Worm (Caenorhabditis elegans) whole organism, late embryonic: ENCODE results near the gene nep-23.

ENCODE experiments used
- F13H6.1 ChIP-seq: sonication (generic microtip); optimal IDR thresholded peaks from 2 replicates; lab custom pipeline; 2016; ENCODE audit warnings: missing genetic modification characterization, missing compliant biosample characterization
- K02D7.2 ChIP-seq: sonication (generic microtip); optimal IDR thresholded peaks from 2 replicates; lab custom pipeline; 2017; ENCODE audit warnings: mild to moderate bottlenecking, missing genetic modification characterization, missing compliant biosample characterization
- K09A11.1 ChIP-seq: sonication (generic microtip); optimal IDR thresholded peaks from 2 replicates; lab custom pipeline; 2017; ENCODE audit warnings: antibody characterized with exemption, mild to moderate bottlenecking, missing genetic modification characterization, missing compliant biosample characterization; ENCODE audit not compliant: insufficient read depth
- T23F11.4 ChIP-seq: fragments of 200-800 bp; sonication (Bioruptor generic); optimal IDR thresholded peaks from 2 replicates; lab custom pipeline; 2018; ENCODE audit warnings: mild to moderate bottlenecking, missing genetic modification characterization, missing compliant biosample characterization
- Y22D7AL.16 ChIP-seq: sonication (generic microtip); optimal IDR thresholded peaks from 2 replicates; lab custom pipeline; 2016; ENCODE audit warnings: missing genetic modification characterization, missing compliant biosample characterization
- ama-1 ChIP-seq: fragments of 150-350 bp; optimal IDR thresholded peaks from 2 replicates; lab custom pipeline; 2014
- ceh-14 ChIP-seq: sonication (generic microtip); optimal IDR thresholded peaks from 2 replicates; lab custom pipeline; 2016; ENCODE audit warnings: missing genotype, missing genetic modification characterization, missing compliant biosample characterization
- ceh-18 ChIP-seq: sonication (generic microtip); optimal IDR thresholded peaks from 2 replicates; lab custom pipeline; 2016; ENCODE audit warnings: missing genetic modification characterization, missing compliant biosample characterization
- ceh-19 ChIP-seq: fragments of 200-800 bp; sonication (Bioruptor generic); optimal IDR thresholded peaks from 2 replicates; lab custom pipeline; 2018; ENCODE audit warnings: mild to moderate bottlenecking, missing genetic modification characterization, missing compliant biosample characterization
- ceh-2 ChIP-seq: sonication (generic microtip); optimal IDR thresholded peaks from 2 replicates; lab custom pipeline; 2016; ENCODE audit warnings: missing genotype, missing genetic modification characterization, missing compliant biosample characterization
- ceh-22 ChIP-seq: sonication (generic microtip); optimal IDR thresholded peaks from 2 replicates; lab custom pipeline; 2017; ENCODE audit warnings: missing biosample characterization, missing genetic modification characterization
- ceh-30 ChIP-seq: fragments of 150-350 bp; optimal IDR thresholded peaks from 2 replicates; lab custom pipeline; 2014; ENCODE audit warnings: missing biosample characterization, missing genetic modification characterization
- ceh-31 ChIP-seq: sonication (generic microtip); optimal IDR thresholded peaks from 2 replicates; lab custom pipeline; 2016; ENCODE audit warnings: missing genetic modification characterization, missing compliant biosample characterization
- ceh-34 ChIP-seq: sonication (generic microtip); optimal IDR thresholded peaks from 2 replicates; lab custom pipeline; 2016; ENCODE audit warnings: mild to moderate bottlenecking, missing genetic modification characterization, missing compliant biosample characterization
- ceh-6 ChIP-seq: fragments of 200-800 bp; sonication (Bioruptor generic); optimal IDR thresholded peaks from 2 replicates; lab custom pipeline; 2018; ENCODE audit warnings: mild to moderate bottlenecking, missing genetic modification characterization, missing compliant biosample characterization
- ceh-9 ChIP-seq: sonication (generic microtip); optimal IDR thresholded peaks from 2 replicates; lab custom pipeline; 2016; ENCODE audit warnings: mild to moderate bottlenecking, missing genetic modification characterization, inconsistent platforms, missing compliant biosample characterization
- che-1 ChIP-seq: sonication (generic microtip); optimal IDR thresholded peaks from 2 replicates; lab custom pipeline; 2016; ENCODE audit warnings: mild to moderate bottlenecking, missing genetic modification characterization, missing compliant biosample characterization
- dve-1 ChIP-seq: sonication (generic microtip); optimal IDR thresholded peaks from 2 replicates; lab custom pipeline; 2017; ENCODE audit warnings: antibody characterized with exemption, mild to moderate bottlenecking, missing genetic modification characterization, missing compliant biosample characterization
- elt-2 ChIP-seq: sonication (generic microtip); optimal IDR thresholded peaks from 2 replicates; lab custom pipeline; 2016; ENCODE audit warnings: missing genetic modification reagents, missing genetic modification characterization, missing compliant biosample characterization
- elt-4 ChIP-seq: sonication (generic microtip); optimal IDR thresholded peaks from 2 replicates; lab custom pipeline; 2016; ENCODE audit warnings: missing genetic modification characterization, missing compliant biosample characterization
- ets-4 ChIP-seq: sonication (generic microtip); optimal IDR thresholded peaks from 2 replicates; lab custom pipeline; 2016; ENCODE audit warnings: missing genetic modification characterization, missing compliant biosample characterization
- fax-1 ChIP-seq: sonication (generic microtip); optimal IDR thresholded peaks from 2 replicates; lab custom pipeline; 2016; ENCODE audit warnings: missing genotype, missing genetic modification characterization, missing compliant biosample characterization
- fkh-6 ChIP-seq: sonication (generic microtip); optimal IDR thresholded peaks from 2 replicates; lab custom pipeline; 2016; ENCODE audit warnings: missing genetic modification characterization, missing compliant biosample characterization
- gmeb-2 ChIP-seq: sonication (generic microtip); optimal IDR thresholded peaks from 2 replicates; lab custom pipeline; 2016; ENCODE audit warnings: missing genetic modification characterization, inconsistent platforms, missing compliant biosample characterization
- hlh-15 ChIP-seq: sonication (generic microtip); optimal IDR thresholded peaks from 2 replicates; lab custom pipeline; 2016; ENCODE audit warnings: missing genetic modification characterization, missing compliant biosample characterization
- hlh-30 ChIP-seq: sonication (generic microtip); optimal IDR thresholded peaks from 2 replicates; lab custom pipeline; 2017; ENCODE audit warnings: antibody characterized with exemption, missing genetic modification characterization, missing compliant biosample characterization; ENCODE audit not compliant: insufficient read depth
- hlh-6 ChIP-seq: sonication (generic microtip); optimal IDR thresholded peaks from 2 replicates; lab custom pipeline; 2016; ENCODE audit warnings: missing genotype, missing genetic modification characterization, missing compliant biosample characterization
- lin-11 ChIP-seq: fragments of 200-800 bp; sonication (Bioruptor generic); optimal IDR thresholded peaks from 2 replicates; lab custom pipeline; 2018; ENCODE audit warnings: mild to moderate bottlenecking, missing genetic modification characterization, missing compliant biosample characterization
- madf-2 ChIP-seq: sonication (generic microtip); optimal IDR thresholded peaks from 2 replicates; lab custom pipeline; 2017; ENCODE audit warnings: missing genetic modification characterization, missing compliant biosample characterization
- mec-3 ChIP-seq: sonication (generic microtip); optimal IDR thresholded peaks from 2 replicates; lab custom pipeline; 2016; ENCODE audit warnings: borderline replicate concordance, missing genetic modification characterization, missing compliant biosample characterization
- nfya-1 ChIP-seq: sonication (generic microtip); optimal IDR thresholded peaks from 2 replicates; lab custom pipeline; 2017; ENCODE audit warnings: missing genetic modification characterization, mild to moderate bottlenecking, missing compliant biosample characterization, antibody characterized with exemption, moderate library complexity
- nhr-11 ChIP-seq: fragments of 150-350 bp; optimal IDR thresholded peaks from 2 replicates; lab custom pipeline; 2014; ENCODE audit warnings: missing biosample characterization, missing genetic modification characterization
- odd-2 ChIP-seq: sonication (generic microtip); optimal IDR thresholded peaks from 2 replicates; lab custom pipeline; 2017; ENCODE audit warnings: antibody characterized with exemption, mild to moderate bottlenecking, missing genetic modification characterization, missing compliant biosample characterization
- pag-3 ChIP-seq: sonication (generic microtip); optimal IDR thresholded peaks from 2 replicates; lab custom pipeline; 2016; ENCODE audit warnings: missing compliant biosample characterization, missing genetic modification characterization, borderline replicate concordance
- pax-1 ChIP-seq: fragments of 150-350 bp; optimal IDR thresholded peaks from 2 replicates; lab custom pipeline; 2014; ENCODE audit warnings: missing biosample characterization, missing genetic modification characterization
- pha-4 ChIP-seq: fragments of 150-350 bp; optimal IDR thresholded peaks from 2 replicates; lab custom pipeline; 2018; ENCODE audit warnings: missing biosample characterization, missing genetic modification reagents, missing genetic modification characterization
- pqm-1 ChIP-seq: sonication (generic microtip); optimal IDR thresholded peaks from 2 replicates; lab custom pipeline; 2016; ENCODE audit warnings: missing genetic modification characterization, missing compliant biosample characterization
- ref-2 ChIP-seq: sonication (generic microtip); optimal IDR thresholded peaks from 2 replicates; lab custom pipeline; 2016; ENCODE audit warnings: missing genetic modification characterization, missing compliant biosample characterization
- rnt-1 ChIP-seq: sonication (generic microtip); optimal IDR thresholded peaks from 2 replicates; lab custom pipeline; 2016; ENCODE audit warnings: missing genetic modification characterization, missing compliant biosample characterization
- sox-2 ChIP-seq: fragments of 200-800 bp; sonication (Bioruptor generic); IDR thresholded peaks from 2 replicates; pipeline ENCODE4 v1.3.6; 2022; ENCODE audit warnings: missing genetic modification reagents, missing genetic modification characterization, missing compliant biosample characterization
- syd-9 ChIP-seq: sonication (generic microtip); optimal IDR thresholded peaks from 2 replicates; lab custom pipeline; 2016; ENCODE audit warnings: mild to moderate bottlenecking, missing genetic modification characterization, moderate library complexity, missing compliant biosample characterization
- tbx-2 ChIP-seq: sonication (generic microtip); optimal IDR thresholded peaks from 2 replicates; lab custom pipeline; 2016; ENCODE audit warnings: missing genetic modification characterization, missing compliant biosample characterization
- ttx-3 ChIP-seq: sonication (generic microtip); optimal IDR thresholded peaks from 2 replicates; lab custom pipeline; 2016; ENCODE audit warnings: missing genetic modification reagents, missing genetic modification characterization, missing compliant biosample characterization
- unc-86 ChIP-seq: sonication (generic microtip); optimal IDR thresholded peaks from 2 replicates; lab custom pipeline; 2016; ENCODE audit warnings: missing genetic modification characterization, missing compliant biosample characterization
- ztf-16 ChIP-seq: sonication (generic microtip); optimal IDR thresholded peaks from 2 replicates; lab custom pipeline; 2017; ENCODE audit warnings: missing genetic modification characterization, missing compliant biosample characterization

The nep-23 gene

ce11 chrIV:16946746-16947145 is 26.6 kb downstream of the nep-23 start, which contains the start of the genes Y116A8C.9 and arf-6 (continued):
- TF ChIP-seq K02D7.2 (tag; lab: Kevin White, UChicago) (peak; percentile 54), syd-9 (tag; lab: Kevin White, UChicago) (peak; percentile 18), T23F11.4 (GFP tag; lab: Kevin White, UChicago) (peak; percentile 54), odd-2 (tag; lab: Kevin White, UChicago) (no peak), ceh-31 (tag; lab: Kevin White, UChicago) (peak; percentile 61), fax-1 (tag; lab: Kevin White, UChicago) (peak; percentile 44), ceh-6 (GFP tag; lab: Kevin White, UChicago) (no peak), F13H6.1 (peak; percentile 35), pag-3 (no peak), ceh-14 (peak; percentile 32), ceh-19 (peak; percentile 68), pha-4 (no peak), gmeb-2 (tag; lab: Kevin White, UChicago) (peak; percentile 56), ttx-3 (tag; lab: Kevin White, UChicago) (peak; percentile 68), ceh-2 (tag; lab: Kevin White, UChicago) (peak; percentile 56), sox-2 (GFP tag; lab: Robert Waterston, UW) (no peak), ztf-16 (peak; percentile 54), hlh-30 (tag; lab: Kevin White, UChicago) (peak; percentile 48), nfya-1 (tag; lab: Kevin White, UChicago) (peak; percentile 55), Y22D7AL.16 (tag; lab: Kevin White, UChicago) (peak; percentile 45), mec-3 (tag; lab: Kevin White, UChicago) (no peak), ceh-18 (no peak), K09A11.1 (peak; percentile 48), unc-86 (tag; lab: Kevin White, UChicago) (peak; percentile 69), pqm-1 (no peak), elt-2 (tag; lab: Kevin White, UChicago) (peak; percentile 75), pax-1 (tag; lab: Kevin White, UChicago) (no peak), ceh-34 (tag; lab: Kevin White, UChicago) (peak; percentile 59), ama-1 (lab: Kevin White, UChicago) (no peak), tbx-2 (peak; percentile 42), fkh-6 (no peak), ceh-22 (tag; lab: Kevin White, UChicago) (no peak), lin-11 (tag; lab: Kevin White, UChicago) (no peak), hlh-6 (no peak), ets-4 (no peak), che-1 (tag; lab: Kevin White, UChicago) (peak; percentile 29), ceh-9 (tag; lab: Kevin White, UChicago) (no peak), elt-4 (tag; lab: Kevin White, UChicago) (no peak)

ce11 chrIV:16949767-16950166 is 29.6 kb downstream of the nep-23 start, which contains the start of gene rad-54.B:
TSS of gene rad-54.B (plus strand) at chrIV:16950067.
- no peak for TF ChIP-seq nhr-11 (tag; lab: Kevin White, UChicago)
- no peak for TF ChIP-seq pag-3
- TF ChIP-seq ref-2 (tag; lab: Kevin White, UChicago): no peak
- TF ChIP-seq sox-2 (GFP tag; lab: Robert Waterston, UW): no peak
- no peak for TF ChIP-seq ceh-30 (tag; lab: Kevin White, UChicago)
- TF ChIP-seq K02D7.2 (tag; lab: Kevin White, UChicago): no peak
- TF ChIP-seq dve-1: no peak

- TF ChIP-seq gmeb-2 (tag; lab: Kevin White, UChicago) (no peak), hlh-15 (tag; lab: Kevin White, UChicago) (no peak), madf-2 (tag; lab: Kevin White, UChicago) (no peak), nhr-11 (tag; lab: Kevin White, UChicago) (no peak), rnt-1 (no peak), hlh-6 (no peak), fax-1 (tag; lab: Kevin White, UChicago) (no peak), pqm-1 (no peak)
Observed at ce11 chrIV:16952389-16952788, 32.2 kb downstream of the nep-23 start.
